Worm (Caenorhabditis elegans): ENCODE measurements around the gene his-16.
A peak's percentile ranks its signal among the peaks of the same experiment; 100 is the strongest.

The his-16 gene

ce11 chrII:13790701-13791100 is 27.2 kb downstream of the his-16 start:
- peak; percentile 9 for TF ChIP-seq ceh-6 (GFP tag; optimal IDR thresholded peaks at IDR 0.05)

ce11 chrII:13789714-13790113 is 28.2 kb downstream of the his-16 start:
- TF ChIP-seq unc-3 (GFP tag; conservative IDR thresholded peaks at IDR 0.05) (no peak), unc-3 (tag; optimal IDR thresholded peaks at IDR 0.05) (no peak), dve-1 (tag; optimal IDR thresholded peaks at IDR 0.05) (no peak), ceh-18 (tag; optimal IDR thresholded peaks at IDR 0.05) (peak; percentile 37), ceh-24 (tag; optimal IDR thresholded peaks at IDR 0.05) (no peak), tbx-7 (tag; optimal IDR thresholded peaks at IDR 0.05) (no peak), pag-3 (tag; optimal IDR thresholded peaks at IDR 0.05; ENCODE audit: borderline replicate concordance) (no peak), C38D4.7 (GFP tag; optimal IDR thresholded peaks at IDR 0.05) (no peak), nhr-11 (tag; optimal IDR thresholded peaks at IDR 0.05) (no peak), npax-4 (tag; optimal IDR thresholded peaks at IDR 0.05) (no peak)

- no peak for TF ChIP-seq C08G9.2 (tag; optimal IDR thresholded peaks at IDR 0.05)
- no peak for TF ChIP-seq pros-1 (tag; optimal IDR thresholded peaks at IDR 0.05)
- TF ChIP-seq fkh-6 (tag; optimal IDR thresholded peaks at IDR 0.05), result no peak
- no peak for TF ChIP-seq ceh-9 (tag; optimal IDR thresholded peaks at IDR 0.05)
- TF ChIP-seq hlh-8 (tag; optimal IDR thresholded peaks at IDR 0.05), result peak; percentile 40
- TF ChIP-seq ets-4 (tag; optimal IDR thresholded peaks at IDR 0.05), result no peak
Observed at ce11 chrII:13788813-13789212, 29.1 kb downstream of the his-16 start.

ce11 chrII:13786899-13787298 is 31.0 kb downstream of the his-16 start:
- TF ChIP-seq eyg-1 (tag; optimal IDR thresholded peaks at IDR 0.05), result no peak
- TF ChIP-seq gmeb-2 (tag; optimal IDR thresholded peaks at IDR 0.05), result no peak
- TF ChIP-seq hlh-13 (GFP tag; optimal IDR thresholded peaks at IDR 0.05), result no peak
- TF ChIP-seq Y22D7AL.16 (tag; optimal IDR thresholded peaks at IDR 0.05), result no peak
- TF ChIP-seq pha-4 (tag; optimal IDR thresholded peaks at IDR 0.05), result no peak
- no peak for TF ChIP-seq syd-9 (tag; optimal IDR thresholded peaks at IDR 0.05)
- TF ChIP-seq sox-4 (tag; optimal IDR thresholded peaks at IDR 0.05), result no peak
- TF ChIP-seq ama-1 (optimal IDR thresholded peaks at IDR 0.05), result no peak

- TF ChIP-seq ceh-19 (GFP tag; optimal IDR thresholded peaks at IDR 0.05) (no peak), K09A11.1 (tag; optimal IDR thresholded peaks at IDR 0.05; ENCODE audit: insufficient read depth) (no peak), sox-4 (tag; optimal IDR thresholded peaks at IDR 0.05) (no peak), pat-9 (tag; optimal IDR thresholded peaks at IDR 0.05) (no peak), hlh-8 (tag; optimal IDR thresholded peaks at IDR 0.05) (no peak), nhr-11 (tag; optimal IDR thresholded peaks at IDR 0.05) (no peak), fax-1 (tag; optimal IDR thresholded peaks at IDR 0.05) (no peak), C08G9.2 (tag; optimal IDR thresholded peaks at IDR 0.05) (no peak), unc-42 (tag; optimal IDR thresholded peaks at IDR 0.05) (no peak), unc-55 (GFP tag; optimal IDR thresholded peaks at IDR 0.05) (no peak), che-1 (tag; optimal IDR thresholded peaks at IDR 0.05) (no peak)
Observed at ce11 chrII:13785582-13785981, 32.4 kb downstream of the his-16 start.

ce11 chrII:13783880-13784279 is 34.1 kb downstream of the his-16 start, which contains the start of gene C01B9.4:
Gene C01B9.4, minus strand, starts transcription at chrII:13783980.
- TF ChIP-seq npax-4 (tag; optimal IDR thresholded peaks at IDR 0.05), result no peak
- no peak for TF ChIP-seq lim-6 (tag; optimal IDR thresholded peaks at IDR 0.05)
- no peak for TF ChIP-seq pqm-1 (tag; optimal IDR thresholded peaks at IDR 0.05)
- TF ChIP-seq unc-42 (tag; optimal IDR thresholded peaks at IDR 0.05), result no peak
- no peak for TF ChIP-seq C38D4.7 (GFP tag; optimal IDR thresholded peaks at IDR 0.05)
- no peak for TF ChIP-seq K02D7.2 (tag; optimal IDR thresholded peaks at IDR 0.05)
- no peak for TF ChIP-seq hlh-13 (GFP tag; optimal IDR thresholded peaks at IDR 0.05)
- TF ChIP-seq fkh-6 (tag; optimal IDR thresholded peaks at IDR 0.05), result no peak
- no peak for TF ChIP-seq nhr-232 (tag; optimal IDR thresholded peaks at IDR 0.05)
- TF ChIP-seq zip-5 (tag; optimal IDR thresholded peaks at IDR 0.05), result no peak
- TF ChIP-seq Y22D7AL.16 (tag; optimal IDR thresholded peaks at IDR 0.05), result no peak
- no peak for TF ChIP-seq K09A11.1 (tag; optimal IDR thresholded peaks at IDR 0.05; ENCODE audit: insufficient read depth)
- no peak for TF ChIP-seq F13H6.1 (tag; optimal IDR thresholded peaks at IDR 0.05)

Data from whole organism, late embryonic.